Worm (Caenorhabditis elegans) whole organism, late embryonic: ENCODE data around the gene C33G3.4.

ENCODE experiments used
- F13H6.1 ChIP-seq: sonication (generic microtip); optimal IDR thresholded peaks from 2 replicates; lab custom pipeline; 2016; ENCODE audit warnings: missing genetic modification characterization, missing compliant biosample characterization
- ama-1 ChIP-seq: fragments of 150-350 bp; optimal IDR thresholded peaks from 2 replicates; lab custom pipeline; 2014
- ceh-14 ChIP-seq: sonication (generic microtip); optimal IDR thresholded peaks from 2 replicates; lab custom pipeline; 2016; ENCODE audit warnings: missing genotype, missing genetic modification characterization, missing compliant biosample characterization
- dmd-4 ChIP-seq: sonication (generic microtip); optimal IDR thresholded peaks from 2 replicates; lab custom pipeline; 2016; ENCODE audit warnings: borderline replicate concordance, missing genetic modification characterization, missing compliant biosample characterization
- ets-4 ChIP-seq: sonication (generic microtip); optimal IDR thresholded peaks from 2 replicates; lab custom pipeline; 2016; ENCODE audit warnings: missing genetic modification characterization, missing compliant biosample characterization
- hlh-13 ChIP-seq: fragments of 200-800 bp; sonication (Bioruptor generic); optimal IDR thresholded peaks from 2 replicates; lab custom pipeline; 2018; ENCODE audit warnings: mild to moderate bottlenecking, missing genetic modification characterization, missing compliant biosample characterization
- hlh-15 ChIP-seq: sonication (generic microtip); optimal IDR thresholded peaks from 2 replicates; lab custom pipeline; 2016; ENCODE audit warnings: missing genetic modification characterization, missing compliant biosample characterization
- nhr-11 ChIP-seq: fragments of 150-350 bp; optimal IDR thresholded peaks from 2 replicates; lab custom pipeline; 2014; ENCODE audit warnings: missing biosample characterization, missing genetic modification characterization
- nhr-232 ChIP-seq: sonication (generic microtip); optimal IDR thresholded peaks from 2 replicates; lab custom pipeline; 2016; ENCODE audit warnings: missing genetic modification characterization, missing compliant biosample characterization
- pag-3 ChIP-seq: sonication (generic microtip); optimal IDR thresholded peaks from 2 replicates; lab custom pipeline; 2016; ENCODE audit warnings: missing compliant biosample characterization, missing genetic modification characterization, borderline replicate concordance
- pha-4 ChIP-seq: fragments of 150-350 bp; optimal IDR thresholded peaks from 2 replicates; lab custom pipeline; 2018; ENCODE audit warnings: missing biosample characterization, missing genetic modification reagents, missing genetic modification characterization
- pqm-1 ChIP-seq: sonication (generic microtip); optimal IDR thresholded peaks from 2 replicates; lab custom pipeline; 2016; ENCODE audit warnings: missing genetic modification characterization, missing compliant biosample characterization
- ztf-16 ChIP-seq: sonication (generic microtip); optimal IDR thresholded peaks from 2 replicates; lab custom pipeline; 2017; ENCODE audit warnings: missing genetic modification characterization, missing compliant biosample characterization

DNA sequence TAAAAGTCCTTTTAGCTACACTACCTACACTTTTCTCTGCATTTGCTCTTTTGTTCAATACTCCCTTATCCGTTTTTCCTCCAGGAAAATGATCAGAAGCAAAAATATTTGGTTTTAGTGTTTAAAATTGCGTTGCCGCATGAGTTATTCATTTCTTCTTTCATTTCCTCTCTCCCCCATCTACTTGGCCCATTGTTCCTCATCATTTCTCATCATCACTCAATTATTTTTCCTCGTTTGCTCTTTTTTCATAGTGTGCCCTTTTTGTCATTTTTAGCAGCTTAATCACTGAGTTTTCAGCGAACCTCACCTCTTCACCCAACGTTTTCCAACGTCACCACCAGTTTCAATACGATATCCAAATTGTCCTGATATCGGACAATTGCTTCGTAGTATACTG, 21.7 kb upstream of the C33G3.4 start, which contains the start of gene dyc-1:
- TF ChIP-seq hlh-13 (GFP tag; lab: Kevin White, UChicago) (no peak), F13H6.1 (tag; lab: Kevin White, UChicago) (no peak), nhr-11 (tag; lab: Kevin White, UChicago) (no peak), ztf-16 (tag; lab: Kevin White, UChicago) (no peak), pag-3 (tag; lab: Kevin White, UChicago) (no peak), ets-4 (tag; lab: Kevin White, UChicago) (no peak), ama-1 (lab: Kevin White, UChicago) (no peak), hlh-15 (tag; lab: Kevin White, UChicago) (no peak), pha-4 (no peak), pqm-1 (no peak), ceh-14 (tag; lab: Kevin White, UChicago) (no peak), dmd-4 (no peak), nhr-232 (tag; lab: Kevin White, UChicago) (no peak)
